Fruit fly (Drosophila melanogaster) whole organism, embryonic: Measurements from ENCODE around the gene Gr39a.
A peak's percentile ranks its signal among the peaks of the same experiment; 100 is the strongest.

Source experiments
- ATbp ChIP-seq: fragments of 200-800 bp; sonication (Bioruptor generic); optimal IDR thresholded peaks from 2 replicates; lab custom pipeline; 2017; ENCODE audit warnings: missing biosample characterization, mild to moderate bottlenecking, missing genetic modification characterization, missing genetic modification reagents
- B-H1 ChIP-seq: fragments of 200-800 bp; sonication (Bioruptor generic); IDR thresholded peaks from 3 replicates; pipeline ENCODE4 v1.3.6; 2022; ENCODE audit warnings: missing biosample characterization, missing genetic modification characterization
- BEAF-32 ChIP-seq: fragments of 200-800 bp; sonication (Bioruptor generic); optimal IDR thresholded peaks from 3 replicates; lab custom pipeline; 2017; ENCODE audit warnings: missing biosample characterization, missing genetic modification characterization, mild to moderate bottlenecking, moderate library complexity, missing genetic modification reagents
- CG10267 ChIP-seq: fragments of 200-800 bp; sonication (Bioruptor generic); optimal IDR thresholded peaks from 2 replicates; lab custom pipeline; 2018; ENCODE audit warnings: missing biosample characterization, mild to moderate bottlenecking, missing genetic modification characterization, moderate library complexity
- CG1233 ChIP-seq: fragments of 200-800 bp; sonication (Bioruptor generic); optimal IDR thresholded peaks from 4 replicates; lab custom pipeline; 2018; ENCODE audit warnings: missing biosample characterization, mild to moderate bottlenecking, missing genetic modification characterization
- CG15479 ChIP-seq: fragments of 200-800 bp; sonication (Bioruptor generic); optimal IDR thresholded peaks from 3 replicates; lab custom pipeline; 2019; ENCODE audit warnings: missing biosample characterization, mild to moderate bottlenecking, missing genetic modification characterization, moderate library complexity
- CG1647 ChIP-seq: fragments of 200-800 bp; sonication (Bioruptor generic); optimal IDR thresholded peaks from 3 replicates; lab custom pipeline; 2016; ENCODE audit warnings: missing biosample characterization, missing genetic modification characterization
- CG16815 ChIP-seq: fragments of 200-800 bp; sonication (Bioruptor generic); optimal IDR thresholded peaks from 3 replicates; lab custom pipeline; 2017; ENCODE audit warnings: missing biosample characterization, mild to moderate bottlenecking, missing genetic modification characterization
- CG2120 ChIP-seq: fragments of 200-800 bp; sonication (Bioruptor generic); optimal IDR thresholded peaks from 3 replicates; lab custom pipeline; 2016; ENCODE audit warnings: missing biosample characterization, missing genetic modification characterization
- CG2678 ChIP-seq: fragments of 200-800 bp; sonication (Bioruptor generic); optimal IDR thresholded peaks from 3 replicates; lab custom pipeline; 2019; ENCODE audit warnings: missing biosample characterization, mild to moderate bottlenecking, missing genetic modification characterization, moderate library complexity
- CG2712 ChIP-seq: fragments of 200-800 bp; optimal IDR thresholded peaks from 3 replicates; lab custom pipeline; 2019; ENCODE audit warnings: missing biosample characterization, mild to moderate bottlenecking, missing genetic modification characterization, moderate library complexity
- CG34224 ChIP-seq: fragments of 200-800 bp; sonication (Bioruptor generic); IDR thresholded peaks from 3 replicates; pipeline ENCODE4 v1.3.6; 2022; ENCODE audit warnings: missing biosample characterization, missing genetic modification characterization; ENCODE audit not compliant: partially characterized antibody
- CG3847 ChIP-seq: fragments of 200-800 bp; sonication (Bioruptor generic); IDR thresholded peaks from 2 replicates; pipeline ENCODE4 v1.3.6; 2022; ENCODE audit warnings: missing biosample characterization, missing genetic modification characterization
- CG4617 ChIP-seq: fragments of 200-800 bp; sonication (Bioruptor generic); optimal IDR thresholded peaks from 3 replicates; lab custom pipeline; 2016; ENCODE audit warnings: missing biosample characterization, missing genetic modification characterization, borderline replicate concordance
- CG4854 ChIP-seq: fragments of 200-800 bp; sonication (Bioruptor generic); optimal IDR thresholded peaks from 2 replicates; lab custom pipeline; 2016; ENCODE audit warnings: missing biosample characterization, missing genetic modification characterization, inconsistent platforms
- CG7928 ChIP-seq: fragments of 200-800 bp; sonication (Bioruptor generic); optimal IDR thresholded peaks from 2 replicates; lab custom pipeline; 2017; ENCODE audit warnings: missing biosample characterization, mild to moderate bottlenecking, missing genetic modification characterization
- CG8281 ChIP-seq: fragments of 200-800 bp; sonication (Bioruptor generic); optimal IDR thresholded peaks from 2 replicates; lab custom pipeline; 2018; ENCODE audit warnings: missing biosample characterization, mild to moderate bottlenecking, missing genetic modification characterization, moderate library complexity
- CHES-1-like ChIP-seq: fragments of 200-800 bp; sonication (Bioruptor generic); optimal IDR thresholded peaks from 2 replicates; lab custom pipeline; 2016; ENCODE audit warnings: missing biosample characterization, missing genetic modification characterization
- Dref ChIP-seq: fragments of 200-800 bp; sonication (Bioruptor generic); IDR thresholded peaks from 2 replicates; pipeline ENCODE4 v1.3.6; 2022; ENCODE audit warnings: missing biosample characterization, missing genetic modification characterization
- Ets97D ChIP-seq: fragments of 200-800 bp; sonication (Bioruptor generic); optimal IDR thresholded peaks from 3 replicates; lab custom pipeline; 2016; ENCODE audit warnings: missing biosample characterization, missing genetic modification characterization
- Gug ChIP-seq: fragments of 200-800 bp; sonication (Bioruptor generic); IDR thresholded peaks from 4 replicates; pipeline ENCODE4 v1.3.6; 2022; ENCODE audit warnings: missing biosample characterization, missing genetic modification characterization
- H15 ChIP-seq: fragments of 200-800 bp; sonication (Bioruptor generic); IDR thresholded peaks from 3 replicates; pipeline ENCODE4 v1.3.6; 2022; ENCODE audit warnings: missing biosample characterization, missing genetic modification characterization
- Hmr ChIP-seq: fragments of 200-800 bp; sonication (Bioruptor generic); optimal IDR thresholded peaks from 3 replicates; lab custom pipeline; 2017; ENCODE audit warnings: mild to moderate bottlenecking, missing biosample characterization, missing genetic modification reagents, missing genetic modification characterization
- Jarid2 ChIP-seq: fragments of 200-800 bp; sonication (Bioruptor generic); optimal IDR thresholded peaks from 3 replicates; lab custom pipeline; 2017; ENCODE audit warnings: mild to moderate bottlenecking, missing biosample characterization, missing genetic modification reagents, missing genetic modification characterization
- MBD-R2 ChIP-seq: fragments of 200-800 bp; sonication (Bioruptor generic); IDR thresholded peaks from 2 replicates; pipeline ENCODE4 v1.3.6; 2022; ENCODE audit warnings: missing biosample characterization, missing genetic modification characterization
- Med ChIP-seq: fragments of 200-800 bp; sonication (Bioruptor generic); peaks from one replicate; lab custom pipeline; 2016; ENCODE audit warnings: missing biosample characterization, missing genetic modification characterization, mild to moderate bottlenecking, inconsistent platforms, moderate library complexity
- NC2β ChIP-seq: fragments of 200-800 bp; sonication (Bioruptor generic); optimal IDR thresholded peaks from 2 replicates; lab custom pipeline; 2016; ENCODE audit warnings: missing biosample characterization, missing genetic modification characterization
- Nf-YB ChIP-seq: fragments of 200-800 bp; sonication (Bioruptor generic); optimal IDR thresholded peaks from 3 replicates; lab custom pipeline; 2019; ENCODE audit warnings: missing biosample characterization, mild to moderate bottlenecking, missing genetic modification characterization, moderate library complexity
- Oaz ChIP-seq: fragments of 200-800 bp; sonication (Bioruptor generic); IDR thresholded peaks from 2 replicates; pipeline ENCODE4 v1.3.6; 2022; ENCODE audit warnings: missing biosample characterization, missing genetic modification characterization
- PHDP ChIP-seq: fragments of 200-800 bp; sonication (Bioruptor generic); optimal IDR thresholded peaks from 3 replicates; lab custom pipeline; 2018; ENCODE audit warnings: missing biosample characterization, mild to moderate bottlenecking, missing genetic modification characterization, moderate library complexity
- YL-1 ChIP-seq: fragments of 200-800 bp; sonication (Bioruptor generic); optimal IDR thresholded peaks from 3 replicates; lab custom pipeline; 2017; ENCODE audit warnings: missing biosample characterization, mild to moderate bottlenecking, missing genetic modification characterization
- aop ChIP-seq: fragments of 200-800 bp; sonication (Bioruptor generic); IDR thresholded peaks from 2 replicates; pipeline ENCODE4 v1.3.6; 2022; ENCODE audit warnings: missing biosample characterization, missing genetic modification characterization
- ato ChIP-seq: fragments of 200-800 bp; sonication (Bioruptor generic); IDR thresholded peaks from 2 replicates; pipeline ENCODE4 v1.3.6; 2022; ENCODE audit warnings: missing biosample characterization, missing genetic modification characterization; ENCODE audit not compliant: partially characterized antibody
- br ChIP-seq: fragments of >200 bp; optimal IDR thresholded peaks from 2 replicates; lab custom pipeline; 2017
- cg ChIP-seq: fragments of 200-800 bp; sonication (Bioruptor generic); optimal IDR thresholded peaks from 3 replicates; lab custom pipeline; 2019; ENCODE audit warnings: missing biosample characterization, mild to moderate bottlenecking, missing genetic modification characterization, moderate library complexity
- dimm ChIP-seq: fragments of 200-800 bp; sonication (Bioruptor generic); IDR thresholded peaks from 2 replicates; pipeline ENCODE4 v1.3.6; 2022; ENCODE audit warnings: missing biosample characterization, missing genetic modification characterization
- en ChIP-seq: fragments of 200-800 bp; sonication (Bioruptor generic); optimal IDR thresholded peaks from 2 replicates; lab custom pipeline; 2016; ENCODE audit warnings: missing biosample characterization, missing genetic modification characterization
- eve ChIP-seq, 2 experiments: fragments of >200 bp; optimal IDR thresholded peaks; 2 replicates each; lab custom pipeline; 2017; ENCODE audit warnings: missing biosample characterization in 2 of 2, missing genetic modification characterization in 2 of 2
- fru ChIP-seq: fragments of >200 bp; optimal IDR thresholded peaks from 2 replicates; lab custom pipeline; 2017
- kay ChIP-seq: fragments of 200-800 bp; sonication (Bioruptor generic); optimal IDR thresholded peaks from 2 replicates; lab custom pipeline; 2016; ENCODE audit warnings: missing biosample characterization, missing genetic modification characterization
- klu ChIP-seq: fragments of 200-800 bp; sonication (Bioruptor generic); IDR thresholded peaks from 2 replicates; pipeline ENCODE4 v1.3.6; 2022; ENCODE audit warnings: missing biosample characterization, missing genetic modification characterization
- kni ChIP-seq: fragments of 200-800 bp; sonication (Bioruptor generic); optimal IDR thresholded peaks from 3 replicates; lab custom pipeline; 2017; ENCODE audit warnings: mild to moderate bottlenecking, missing biosample characterization, missing genetic modification reagents, missing genetic modification characterization
- knrl ChIP-seq: fragments of 200-800 bp; sonication (Bioruptor generic); IDR thresholded peaks from 3 replicates; pipeline ENCODE4 v1.3.6; 2022; ENCODE audit warnings: missing biosample characterization, missing genetic modification characterization; ENCODE audit not compliant: partially characterized antibody
- lab ChIP-seq: fragments of 200-800 bp; sonication (Bioruptor generic); optimal IDR thresholded peaks from 3 replicates; lab custom pipeline; 2017; ENCODE audit warnings: missing biosample characterization, missing genetic modification characterization, mild to moderate bottlenecking, moderate library complexity, missing genetic modification reagents
- lilli ChIP-seq: fragments of 200-800 bp; sonication (Bioruptor generic); optimal IDR thresholded peaks from 3 replicates; lab custom pipeline; 2016; ENCODE audit warnings: missing biosample characterization, missing genetic modification characterization
- mld ChIP-seq: fragments of 200-800 bp; sonication (Bioruptor generic); IDR thresholded peaks from 3 replicates; pipeline ENCODE4 v1.3.6; 2022; ENCODE audit warnings: missing biosample characterization, missing genetic modification characterization; ENCODE audit not compliant: partially characterized antibody
- peb ChIP-seq: fragments of 200-800 bp; sonication (Bioruptor generic); IDR thresholded peaks from 2 replicates; pipeline ENCODE4 v1.3.6; 2022; ENCODE audit warnings: missing biosample characterization, missing genetic modification characterization
- phol ChIP-seq: fragments of 200-800 bp; sonication (Bioruptor generic); optimal IDR thresholded peaks from 3 replicates; lab custom pipeline; 2018; ENCODE audit warnings: missing biosample characterization, mild to moderate bottlenecking, missing genetic modification characterization, moderate library complexity
- pum ChIP-seq: fragments of 200-800 bp; sonication (Bioruptor generic); optimal IDR thresholded peaks from 2 replicates; lab custom pipeline; 2016; ENCODE audit warnings: missing biosample characterization, missing genetic modification characterization
- ttk ChIP-seq: fragments of 200-800 bp; sonication (Bioruptor generic); IDR thresholded peaks from 2 replicates; pipeline ENCODE4 v2.1.2; 2022; ENCODE audit warnings: missing biosample characterization, missing genetic modification characterization
- unc-4 ChIP-seq: fragments of 200-800 bp; sonication (Bioruptor generic); IDR thresholded peaks from 2 replicates; pipeline ENCODE4 v1.3.6; 2022; ENCODE audit warnings: missing biosample characterization, missing genetic modification characterization; ENCODE audit not compliant: partially characterized antibody

The Gr39a gene

DNA sequence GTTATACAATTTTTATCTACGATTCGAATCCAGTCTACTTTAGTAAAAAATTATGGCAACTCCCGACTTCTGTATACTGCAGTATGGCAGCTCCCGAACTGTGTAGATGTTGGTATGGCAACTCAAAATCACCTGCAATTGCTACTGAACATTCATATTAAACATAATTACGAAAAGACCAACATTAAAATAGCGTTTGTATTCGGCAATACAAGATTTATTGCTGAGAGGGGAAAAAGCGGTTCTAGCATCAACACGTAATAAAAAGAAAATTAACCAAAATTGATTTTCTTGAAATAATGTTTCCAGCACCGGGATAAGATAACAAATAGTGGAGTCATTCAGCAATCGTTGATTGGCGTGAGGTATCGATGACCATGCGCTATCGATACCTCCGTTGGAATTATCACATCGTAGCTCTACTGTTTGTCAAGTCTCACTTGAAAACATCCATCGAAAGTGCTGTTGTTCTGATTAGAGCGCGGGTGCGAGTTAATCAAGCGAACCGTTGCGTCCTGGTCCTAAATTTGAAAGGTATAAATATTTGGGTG is 53.7 kb downstream of the Gr39a start, which contains the start of gene Tsp39D (continued):
- TF ChIP-seq CG34224 (GFP tag; lab: Robert Waterston, UW) (peak; percentile 90), CG2678 (no peak), CG4854 (GFP tag; lab: Kevin White, UChicago) (no peak), Gug (no peak), cg (GFP tag; lab: Kevin White, UChicago) (no peak), ATbp (GFP tag; lab: Kevin White, UChicago) (no peak), lilli (GFP tag; lab: Kevin White, UChicago) (peak; percentile 33), Oaz (GFP tag; lab: Robert Waterston, UW) (no peak), peb (GFP tag; lab: Robert Waterston, UW) (no peak), CG3847 (GFP tag; lab: Robert Waterston, UW) (peak; percentile 80; the same call in 1 of the 2 replicates), br (lab: Kevin White, UChicago) (no peak), pum (GFP tag; lab: Kevin White, UChicago) (no peak), CG8281 (tag; lab: Kevin White, UChicago) (no peak), CHES-1-like (GFP tag; lab: Kevin White, UChicago) (no peak), NC2β (GFP tag; lab: Kevin White, UChicago) (peak; percentile 42), fru (lab: Kevin White, UChicago) (no peak), MBD-R2 (peak; percentile 32; the same call in 1 of the 2 replicates), B-H1 (GFP tag; lab: Robert Waterston, UW) (no peak), ato (peak; percentile 93), YL-1 (peak; percentile 1), CG2712 (tag; lab: Kevin White, UChicago) (peak; percentile 32), eve (GFP tag; optimal IDR thresholded peaks at IDR 0.05; lab: Kevin White, UChicago) (peak in 1 of 2 experiments; percentile 63), kay (GFP tag; lab: Kevin White, UChicago) (peak; percentile 24), Dref (GFP tag; lab: Robert Waterston, UW) (peak; percentile 89), en (GFP tag; lab: Kevin White, UChicago) (no peak), CG4617 (GFP tag; lab: Kevin White, UChicago) (peak; percentile 27), CG16815 (GFP tag; lab: Kevin White, UChicago) (no peak), mld (GFP tag; lab: Robert Waterston, UW) (peak; percentile 89; the same call in 2 of the 3 replicates), kni (GFP tag; lab: Kevin White, UChicago) (peak; percentile 18), Ets97D (peak; percentile 70), klu (no peak), knrl (GFP tag; lab: Robert Waterston, UW) (peak; percentile 96), lab (GFP tag; lab: Kevin White, UChicago) (no peak), ttk (GFP tag; lab: Robert Waterston, UW) (no peak), CG2120 (GFP tag; lab: Kevin White, UChicago) (peak; percentile 29), CG10267 (tag; lab: Kevin White, UChicago) (peak; percentile 56), Hmr (GFP tag; lab: Kevin White, UChicago) (peak; percentile 15), Jarid2 (peak; percentile 33), BEAF-32 (GFP tag; lab: Kevin White, UChicago) (peak; percentile 93), CG1233 (GFP tag; lab: Kevin White, UChicago) (no peak), phol (tag; lab: Kevin White, UChicago) (peak; percentile 44), aop (GFP tag; lab: Robert Waterston, UW) (no peak), H15 (no peak), CG15479 (peak; percentile 33), Nf-YB (GFP tag; lab: Kevin White, UChicago) (no peak), PHDP (peak; percentile 14), dimm (no peak), CG7928 (GFP tag; lab: Kevin White, UChicago) (no peak), CG1647 (GFP tag; lab: Kevin White, UChicago) (no peak), Med (peak; percentile 31), unc-4 (peak; percentile 87)
